Fruit fly (Drosophila melanogaster) whole organism, embryonic: ENCODE measurements around the gene Scgbeta.

Experiments used
- ATbp ChIP-seq: fragments of 200-800 bp; sonication (Bioruptor generic); optimal IDR thresholded peaks from 2 replicates; lab custom pipeline; 2017; ENCODE audit warnings: missing biosample characterization, mild to moderate bottlenecking, missing genetic modification characterization, missing genetic modification reagents
- BtbVII ChIP-seq: fragments of 200-800 bp; sonication (Bioruptor generic); optimal IDR thresholded peaks from 3 replicates; lab custom pipeline; 2017; ENCODE audit warnings: missing biosample characterization, mild to moderate bottlenecking, missing genetic modification characterization
- CG10274 ChIP-seq: fragments of 200-800 bp; sonication (Bioruptor generic); optimal IDR thresholded peaks from 3 replicates; lab custom pipeline; 2017; ENCODE audit warnings: missing biosample characterization, mild to moderate bottlenecking, missing genetic modification characterization
- CG10462 ChIP-seq: fragments of 200-800 bp; sonication (Bioruptor generic); optimal IDR thresholded peaks from 2 replicates; lab custom pipeline; 2016; ENCODE audit warnings: missing biosample characterization, missing genetic modification characterization
- CG10543 ChIP-seq: fragments of 200-800 bp; sonication (Bioruptor generic); optimal IDR thresholded peaks from 3 replicates; lab custom pipeline; 2017; ENCODE audit warnings: missing biosample characterization, mild to moderate bottlenecking, missing genetic modification characterization, moderate library complexity
- CG11696 ChIP-seq: fragments of 200-800 bp; sonication (Bioruptor generic); IDR thresholded peaks from 2 replicates; pipeline ENCODE4 v1.3.6; 2022; ENCODE audit warnings: missing biosample characterization, missing genetic modification characterization
- CG12071 ChIP-seq: fragments of 200-800 bp; sonication (Bioruptor generic); optimal IDR thresholded peaks from 3 replicates; lab custom pipeline; 2018; ENCODE audit warnings: missing biosample characterization, mild to moderate bottlenecking, missing genetic modification characterization
- CG12219 ChIP-seq: fragments of 200-800 bp; sonication (Bioruptor generic); optimal IDR thresholded peaks from 3 replicates; lab custom pipeline; 2018; ENCODE audit warnings: missing biosample characterization, mild to moderate bottlenecking, missing genetic modification characterization
- CG13123 ChIP-seq: fragments of 200-800 bp; sonication (Bioruptor generic); optimal IDR thresholded peaks from 2 replicates; lab custom pipeline; 2016; ENCODE audit warnings: missing biosample characterization, missing genetic modification characterization
- CG14014 ChIP-seq: fragments of 200-800 bp; sonication (Bioruptor generic); IDR thresholded peaks from 2 replicates; pipeline ENCODE4 v1.3.6; 2022; ENCODE audit warnings: missing biosample characterization, missing genetic modification characterization
- CG14441 ChIP-seq: fragments of 200-800 bp; sonication (Bioruptor generic); IDR thresholded peaks from 2 replicates; pipeline ENCODE4 v1.3.6; 2022; ENCODE audit warnings: missing biosample characterization, missing genetic modification characterization
- CG17912 ChIP-seq: fragments of 200-800 bp; sonication (Bioruptor generic); optimal IDR thresholded peaks from 2 replicates; lab custom pipeline; 2018; ENCODE audit warnings: missing biosample characterization, mild to moderate bottlenecking, missing genetic modification characterization
- CG2712 ChIP-seq: fragments of 200-800 bp; optimal IDR thresholded peaks from 3 replicates; lab custom pipeline; 2019; ENCODE audit warnings: missing biosample characterization, mild to moderate bottlenecking, missing genetic modification characterization, moderate library complexity
- CG33557 ChIP-seq: fragments of 200-800 bp; sonication (Bioruptor generic); optimal IDR thresholded peaks from 2 replicates; lab custom pipeline; 2019; ENCODE audit warnings: missing biosample characterization, mild to moderate bottlenecking, missing genetic modification characterization, moderate library complexity
- CG5953 ChIP-seq: fragments of 200-800 bp; sonication (Bioruptor generic); IDR thresholded peaks from 2 replicates; pipeline ENCODE4 v1.3.6; 2022; ENCODE audit warnings: missing biosample characterization, missing genetic modification characterization
- CG6654 ChIP-seq: fragments of 200-800 bp; sonication (Bioruptor generic); optimal IDR thresholded peaks from 2 replicates; lab custom pipeline; 2017; ENCODE audit warnings: missing biosample characterization, mild to moderate bottlenecking, missing genetic modification characterization
- CG6689 ChIP-seq: fragments of 200-800 bp; sonication (Bioruptor generic); IDR thresholded peaks from 2 replicates; pipeline ENCODE4 v1.3.6; 2022; ENCODE audit warnings: missing biosample characterization, missing genetic modification characterization
- CG8765 ChIP-seq: fragments of 200-800 bp; sonication (Bioruptor generic); IDR thresholded peaks from 2 replicates; pipeline ENCODE4 v1.3.6; 2022; ENCODE audit warnings: missing biosample characterization, missing genetic modification characterization
- CG8924 ChIP-seq: fragments of 200-800 bp; optimal IDR thresholded peaks from 3 replicates; lab custom pipeline; 2019; ENCODE audit warnings: missing biosample characterization, mild to moderate bottlenecking, missing genetic modification characterization, moderate library complexity
- CG9215 ChIP-seq: fragments of 200-800 bp; sonication (Bioruptor generic); IDR thresholded peaks from 2 replicates; pipeline ENCODE4 v1.3.6; 2022; ENCODE audit warnings: missing biosample characterization, missing genetic modification characterization
- CG9437 ChIP-seq: fragments of 200-800 bp; sonication (Bioruptor generic); optimal IDR thresholded peaks from 2 replicates; lab custom pipeline; 2018; ENCODE audit warnings: missing biosample characterization, mild to moderate bottlenecking, missing genetic modification characterization
- CG9609 ChIP-seq: fragments of 200-800 bp; sonication (Bioruptor generic); optimal IDR thresholded peaks from 3 replicates; lab custom pipeline; 2016; ENCODE audit warnings: missing biosample characterization, missing genetic modification characterization
- E2f1 ChIP-seq: fragments of 200-800 bp; sonication (Bioruptor generic); IDR thresholded peaks from 2 replicates; pipeline ENCODE4 v1.3.6; 2022; ENCODE audit warnings: missing biosample characterization, missing genetic modification characterization
- HLH4C ChIP-seq: fragments of 200-800 bp; sonication (Bioruptor generic); IDR thresholded peaks from 3 replicates; pipeline ENCODE4 v1.3.6; 2022; ENCODE audit warnings: missing biosample characterization, missing genetic modification characterization; ENCODE audit not compliant: partially characterized antibody
- Hey ChIP-seq: fragments of 200-800 bp; sonication (Bioruptor generic); optimal IDR thresholded peaks from 3 replicates; lab custom pipeline; 2018; ENCODE audit warnings: missing biosample characterization, mild to moderate bottlenecking, missing genetic modification characterization
- Lim3 ChIP-seq: fragments of 200-800 bp; sonication (Bioruptor generic); IDR thresholded peaks from 2 replicates; pipeline ENCODE4 v1.3.6; 2022; ENCODE audit warnings: missing biosample characterization, missing genetic modification characterization
- Xbp1 ChIP-seq: fragments of 200-800 bp; sonication (Bioruptor generic); optimal IDR thresholded peaks from 3 replicates; lab custom pipeline; 2016; ENCODE audit warnings: missing biosample characterization, mild to moderate bottlenecking, missing genetic modification characterization
- ac ChIP-seq: fragments of 200-800 bp; sonication (Bioruptor generic); optimal IDR thresholded peaks from 3 replicates; lab custom pipeline; 2017; ENCODE audit warnings: missing biosample characterization, mild to moderate bottlenecking, missing genetic modification characterization
- al ChIP-seq: fragments of 200-800 bp; sonication (Bioruptor generic); IDR thresholded peaks from 2 replicates; pipeline ENCODE4 v1.3.6; 2022; ENCODE audit warnings: missing biosample characterization, missing genetic modification characterization
- aop ChIP-seq: fragments of 200-800 bp; sonication (Bioruptor generic); IDR thresholded peaks from 2 replicates; pipeline ENCODE4 v1.3.6; 2022; ENCODE audit warnings: missing biosample characterization, missing genetic modification characterization
- bcd ChIP-seq: fragments of 200-800 bp; sonication (Bioruptor generic); optimal IDR thresholded peaks from 2 replicates; lab custom pipeline; 2017; ENCODE audit warnings: missing biosample characterization, mild to moderate bottlenecking, missing genetic modification characterization
- corto ChIP-seq: fragments of 200-800 bp; sonication (Bioruptor generic); optimal IDR thresholded peaks from 2 replicates; lab custom pipeline; 2016; ENCODE audit warnings: missing biosample characterization, mild to moderate bottlenecking, missing genetic modification characterization, moderate library complexity
- crp ChIP-seq, 2 experiments: fragments of 200-800 bp; sonication (Bioruptor generic); optimal IDR thresholded peaks; 2 replicates in 1 of 2; 3 replicates in 1 of 2; lab custom pipeline; 2017; ENCODE audit warnings: missing biosample characterization in 2 of 2, missing genetic modification characterization in 2 of 2, mild to moderate bottlenecking in 1 of 2, moderate library complexity in 1 of 2
- dan ChIP-seq: fragments of 200-800 bp; sonication (Bioruptor generic); IDR thresholded peaks from 2 replicates; pipeline ENCODE4 v1.3.6; 2022; ENCODE audit warnings: missing biosample characterization, missing genetic modification characterization
- disco-r ChIP-seq: fragments of 200-800 bp; sonication (Bioruptor generic); optimal IDR thresholded peaks from 2 replicates; lab custom pipeline; 2016; ENCODE audit warnings: missing biosample characterization, missing genetic modification characterization
- fd64A ChIP-seq: fragments of 200-800 bp; sonication (Bioruptor generic); optimal IDR thresholded peaks from 3 replicates; lab custom pipeline; 2018; ENCODE audit warnings: missing biosample characterization, mild to moderate bottlenecking, missing genetic modification characterization
- ftz-f1 ChIP-seq: fragments of 200-800 bp; sonication (Bioruptor generic); optimal IDR thresholded peaks from 2 replicates; lab custom pipeline; 2016; ENCODE audit warnings: missing biosample characterization, missing genetic modification characterization
- grau ChIP-seq: fragments of 200-800 bp; optimal IDR thresholded peaks from 3 replicates; lab custom pipeline; 2019; ENCODE audit warnings: missing biosample characterization, mild to moderate bottlenecking, missing genetic modification characterization, moderate library complexity
- jumu ChIP-seq: fragments of 200-800 bp; sonication (Bioruptor generic); optimal IDR thresholded peaks from 3 replicates; lab custom pipeline; 2016; ENCODE audit warnings: missing biosample characterization, missing genetic modification characterization
- kah ChIP-seq: fragments of 200-800 bp; sonication (Bioruptor generic); optimal IDR thresholded peaks from 2 replicates; lab custom pipeline; 2018; ENCODE audit warnings: missing biosample characterization, mild to moderate bottlenecking, missing genetic modification characterization
- kay ChIP-seq: fragments of 200-800 bp; sonication (Bioruptor generic); optimal IDR thresholded peaks from 2 replicates; lab custom pipeline; 2016; ENCODE audit warnings: missing biosample characterization, missing genetic modification characterization
- lbe ChIP-seq: fragments of 200-800 bp; sonication (Bioruptor generic); optimal IDR thresholded peaks from 2 replicates; lab custom pipeline; 2016; ENCODE audit warnings: missing biosample characterization, mild to moderate bottlenecking, missing genetic modification characterization
- lola ChIP-seq, 3 experiments: fragments of >200 bp in 2 of 3; fragments of 200-800 bp in 1 of 3; sonication (Bioruptor generic) in 1 of 3; optimal IDR thresholded peaks; 2 replicates each; lab custom pipeline; 2017 to 2019; ENCODE audit warnings: missing biosample characterization in 3 of 3, missing genetic modification characterization in 3 of 3, mild to moderate bottlenecking in 1 of 3, moderate library complexity in 1 of 3
- mirr ChIP-seq: fragments of 200-800 bp; sonication (Bioruptor generic); optimal IDR thresholded peaks from 3 replicates; lab custom pipeline; 2018; ENCODE audit warnings: missing biosample characterization, mild to moderate bottlenecking, missing genetic modification characterization
- nom ChIP-seq: fragments of 200-800 bp; sonication (Bioruptor generic); optimal IDR thresholded peaks from 2 replicates; lab custom pipeline; 2017; ENCODE audit warnings: missing biosample characterization, missing genetic modification characterization, mild to moderate bottlenecking, moderate library complexity, missing genetic modification reagents
- row ChIP-seq: fragments of 200-800 bp; sonication (Bioruptor generic); IDR thresholded peaks from 3 replicates; pipeline ENCODE4 v1.3.6; 2022; ENCODE audit warnings: missing biosample characterization, missing genetic modification characterization
- sens-2 ChIP-seq: fragments of 200-800 bp; sonication (Bioruptor generic); IDR thresholded peaks from 2 replicates; pipeline ENCODE4 v1.3.6; 2022; ENCODE audit warnings: missing biosample characterization, missing genetic modification characterization
- slbo ChIP-seq: fragments of 200-800 bp; sonication (Bioruptor generic); IDR thresholded peaks from 2 replicates; pipeline ENCODE4 v1.3.6; 2022; ENCODE audit warnings: missing biosample characterization, missing genetic modification characterization
- sqz ChIP-seq: fragments of 200-800 bp; sonication (Bioruptor generic); optimal IDR thresholded peaks from 3 replicates; lab custom pipeline; 2018; ENCODE audit warnings: missing biosample characterization, mild to moderate bottlenecking, missing genetic modification characterization
- stc ChIP-seq: fragments of 200-800 bp; sonication (Bioruptor generic); IDR thresholded peaks from 2 replicates; pipeline ENCODE4 v1.3.6; 2022; ENCODE audit warnings: missing biosample characterization, missing genetic modification characterization
- tin ChIP-seq: fragments of 200-800 bp; sonication (Bioruptor generic); optimal IDR thresholded peaks from 3 replicates; lab custom pipeline; 2016; ENCODE audit warnings: missing biosample characterization, missing genetic modification characterization
- usp ChIP-seq: fragments of >200 bp; optimal IDR thresholded peaks from 2 replicates; lab custom pipeline; 2017; ENCODE audit warnings: missing biosample characterization, missing genetic modification characterization

The Scgbeta gene

DNA sequence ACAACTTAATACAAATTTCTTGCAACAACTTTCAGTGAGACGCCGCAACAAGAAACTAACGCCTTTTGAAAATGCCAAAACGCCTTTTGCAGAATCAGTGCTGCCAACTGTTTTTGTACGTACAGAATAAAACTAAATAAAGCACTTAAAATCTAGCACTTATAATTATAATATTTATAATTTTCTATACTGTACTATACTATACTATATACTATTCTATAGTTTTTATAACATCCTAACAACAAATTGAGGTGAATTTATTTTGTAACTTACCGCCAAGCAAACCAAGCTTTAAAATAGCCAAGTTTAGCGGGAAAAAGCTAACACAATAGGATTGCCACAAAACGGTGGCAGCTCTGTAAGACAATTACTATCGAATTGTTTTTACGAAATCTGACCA lies 11.5 kb upstream of the Scgbeta start, which contains the start of the genes Aos1 and Srlp (continued):
- TF ChIP-seq CG14441 (GFP tag; lab: Robert Waterston, UW) (no peak), E2f1 (0 out of 2 replicates have a peak, but pooled peaks have one; percentile 8), fd64A (GFP tag; lab: Kevin White, UChicago) (no peak), HLH4C (GFP tag; lab: Robert Waterston, UW) (no peak), CG9215 (peak; percentile 58), CG6689 (GFP tag; lab: Robert Waterston, UW) (no peak), sqz (GFP tag; lab: Kevin White, UChicago) (no peak), jumu (GFP tag; lab: Kevin White, UChicago) (no peak), CG8924 (tag; lab: Kevin White, UChicago) (peak; percentile 75), CG12219 (GFP tag; lab: Kevin White, UChicago) (no peak), CG2712 (tag; lab: Kevin White, UChicago) (peak; percentile 76), stc (GFP tag; lab: Robert Waterston, UW) (no peak), kah (GFP tag; lab: Kevin White, UChicago) (peak; percentile 27), kay (GFP tag; lab: Kevin White, UChicago) (no peak), grau (tag; lab: Kevin White, UChicago) (peak; percentile 71), BtbVII (GFP tag; lab: Kevin White, UChicago) (no peak), Hey (tag; lab: Kevin White, UChicago) (no peak), lola (GFP tag; optimal IDR thresholded peaks at IDR 0.05; lab: Kevin White, UChicago) (peak in 1 of 3 experiments; percentile 56), CG11696 (no peak), tin (GFP tag; lab: Kevin White, UChicago) (peak; percentile 47), ftz-f1 (GFP tag; lab: Kevin White, UChicago) (no peak), CG10543 (peak; percentile 41), CG10462 (no peak), aop (GFP tag; lab: Robert Waterston, UW) (no peak), CG14014 (GFP tag; lab: Robert Waterston, UW) (no peak), corto (GFP tag; lab: Kevin White, UChicago) (no peak), CG9437 (GFP tag; lab: Kevin White, UChicago) (peak; percentile 51), sens-2 (GFP tag; lab: Robert Waterston, UW) (no peak), CG17912 (GFP tag; lab: Kevin White, UChicago) (peak; percentile 3), usp (GFP tag; lab: Kevin White, UChicago) (no peak), mirr (GFP tag; lab: Kevin White, UChicago) (no peak), al (GFP tag; lab: Robert Waterston, UW) (peak; percentile 43), dan (GFP tag; lab: Robert Waterston, UW) (no peak), CG33557 (GFP tag; lab: Kevin White, UChicago) (peak; percentile 34), ATbp (GFP tag; lab: Kevin White, UChicago) (no peak), CG9609 (GFP tag; lab: Kevin White, UChicago) (no peak), CG12071 (GFP tag; lab: Kevin White, UChicago) (no peak), crp (GFP tag; optimal IDR thresholded peaks at IDR 0.05; lab: Kevin White, UChicago) (no peak), bcd (GFP tag; lab: Kevin White, UChicago) (no peak), row (GFP tag; lab: Robert Waterston, UW) (peak; percentile 88), disco-r (GFP tag; lab: Kevin White, UChicago) (no peak), lbe (GFP tag; lab: Kevin White, UChicago) (peak; percentile 51), CG10274 (GFP tag; lab: Kevin White, UChicago) (no peak), CG8765 (no peak), Lim3 (GFP tag; lab: Robert Waterston, UW) (no peak), CG5953 (GFP tag; lab: Robert Waterston, UW) (no peak), slbo (GFP tag; lab: Robert Waterston, UW) (0 out of 2 replicates have a peak, but pooled peaks have one; percentile 40), ac (GFP tag; lab: Kevin White, UChicago) (no peak), CG6654 (GFP tag; lab: Kevin White, UChicago) (no peak), CG13123 (GFP tag; lab: Kevin White, UChicago) (peak; percentile 19), nom (GFP tag; lab: Kevin White, UChicago) (peak; percentile 43), Xbp1 (GFP tag; lab: Kevin White, UChicago) (peak; percentile 69)
